Fruit fly (Drosophila melanogaster): ENCODE data around the gene CG33099.

- TF ChIP-seq CG30431 (GFP tag; optimal IDR thresholded peaks at IDR 0.05), result no peak
- TF ChIP-seq CG17568 (GFP tag; optimal IDR thresholded peaks at IDR 0.05), result no peak
- TF ChIP-seq CG18476 (GFP tag; optimal IDR thresholded peaks at IDR 0.05), result no peak
- TF ChIP-seq Lim3 (GFP tag; IDR thresholded peaks at IDR 0.05), result no peak
- no peak for TF ChIP-seq Dek (tag; optimal IDR thresholded peaks at IDR 0.05)
- no peak for TF ChIP-seq CG1233 (GFP tag; optimal IDR thresholded peaks at IDR 0.05)
- TF ChIP-seq kay (GFP tag; optimal IDR thresholded peaks at IDR 0.05), result no peak
- TF ChIP-seq NC2β (GFP tag; optimal IDR thresholded peaks at IDR 0.05), result no peak
- no peak for TF ChIP-seq CG3838 (GFP tag; optimal IDR thresholded peaks at IDR 0.05)
- TF ChIP-seq CG10321 (GFP tag; IDR thresholded peaks at IDR 0.05), result no peak
- peak; percentile 37 for TF ChIP-seq ash1 (GFP tag; optimal IDR thresholded peaks at IDR 0.05)
- no peak for TF ChIP-seq ttk (GFP tag; IDR thresholded peaks at IDR 0.05)
- TF ChIP-seq gsb (GFP tag; IDR thresholded peaks at IDR 0.05), result no peak
Observed at dm6 chr3R:22518285-22518684, 12.1 kb downstream of the CG33099 start.

Measured in whole organism, embryonic.